Worm (Caenorhabditis elegans) whole organism, young adult: Measurements from ENCODE around the gene C16A3.6.
A peak's percentile ranks its signal among the peaks of the same experiment; 100 is the strongest.

Experiments used
- B0019.2 ChIP-seq: fragments of 200-800 bp; sonication (Bioruptor generic); conservative IDR thresholded peaks from 2 replicates; pipeline ENCODE4 v1.3.6; 2022; ENCODE audit warnings: missing genetic modification reagents, missing genetic modification characterization, missing compliant biosample characterization
- F10E7.11 ChIP-seq: sonication (generic microtip); optimal IDR thresholded peaks from 2 replicates; lab custom pipeline; 2017; ENCODE audit warnings: mild to moderate bottlenecking, missing genetic modification characterization, moderate library complexity, missing compliant biosample characterization
- F23B12.7 ChIP-seq: sonication (generic microtip); optimal IDR thresholded peaks from 2 replicates; lab custom pipeline; 2017; ENCODE audit warnings: missing genetic modification characterization, mild to moderate bottlenecking, missing compliant biosample characterization, antibody characterized with exemption, moderate library complexity; ENCODE audit not compliant: insufficient read depth
- F33H1.4 ChIP-seq: fragments of 200-800 bp; sonication (Bioruptor generic); IDR thresholded peaks from 2 replicates; pipeline ENCODE4 v1.3.6; 2022; ENCODE audit warnings: missing genetic modification reagents, missing genetic modification characterization, missing compliant biosample characterization
- F39B2.1 ChIP-seq: fragments of 200-800 bp; sonication (Bioruptor generic); IDR thresholded peaks from 2 replicates; pipeline ENCODE4 v1.3.6; 2022; ENCODE audit warnings: missing genetic modification reagents, missing genetic modification characterization, missing compliant biosample characterization
- F49E8.2 ChIP-seq: sonication (generic microtip); optimal IDR thresholded peaks from 3 replicates; lab custom pipeline; 2017; ENCODE audit warnings: missing genetic modification characterization, mild to moderate bottlenecking, missing compliant biosample characterization, antibody characterized with exemption, moderate library complexity; ENCODE audit not compliant: insufficient read depth
- Y79H2A.3 ChIP-seq: fragments of 200-800 bp; sonication (Bioruptor generic); conservative IDR thresholded peaks from 2 replicates; pipeline ENCODE4 v1.3.6; 2022; ENCODE audit warnings: missing genetic modification reagents, missing genetic modification characterization, missing compliant biosample characterization
- ama-1 ChIP-seq, 3 experiments: fragments of 150-350 bp in 1 of 3; sonication (generic microtip) in 2 of 3; optimal IDR thresholded peaks; 2 replicates each; lab custom pipeline; 2014 to 2018; ENCODE audit warnings: missing biosample characterization in 2 of 3, missing genetic modification characterization in 2 of 3, missing genetic modification reagents in 2 of 3
- atf-7 ChIP-seq: sonication (generic microtip); optimal IDR thresholded peaks from 2 replicates; lab custom pipeline; 2017; ENCODE audit warnings: mild to moderate bottlenecking, missing genetic modification characterization, missing compliant biosample characterization
- attf-3 ChIP-seq: fragments of 200-800 bp; sonication (Bioruptor generic); conservative IDR thresholded peaks from 2 replicates; pipeline ENCODE4 v1.3.6; 2022; ENCODE audit warnings: missing genetic modification reagents, missing genetic modification characterization, missing compliant biosample characterization
- ceh-100 ChIP-seq: fragments of 200-800 bp; sonication (Bioruptor generic); IDR thresholded peaks from 2 replicates; pipeline ENCODE4 v1.3.6; 2022; ENCODE audit warnings: missing genetic modification reagents, missing genetic modification characterization, missing compliant biosample characterization
- ceh-27 ChIP-seq: fragments of 200-800 bp; sonication (Bioruptor generic); optimal IDR thresholded peaks from 2 replicates; lab custom pipeline; 2018; ENCODE audit warnings: mild to moderate bottlenecking, missing genetic modification characterization, moderate library complexity, missing compliant biosample characterization
- ceh-40 ChIP-seq: fragments of 200-800 bp; sonication (Bioruptor generic); IDR thresholded peaks from 2 replicates; pipeline ENCODE4 v1.3.6; 2022; ENCODE audit warnings: missing genetic modification characterization, missing compliant biosample characterization
- dox-1 ChIP-seq: fragments of 200-800 bp; sonication (Bioruptor generic); IDR thresholded peaks from 2 replicates; pipeline ENCODE4 v1.3.6; 2022; ENCODE audit warnings: missing genetic modification reagents, missing genetic modification characterization, missing compliant biosample characterization
- dpff-1 ChIP-seq: sonication (generic microtip); optimal IDR thresholded peaks from 2 replicates; lab custom pipeline; 2017; ENCODE audit warnings: mild to moderate bottlenecking, missing genetic modification characterization, missing compliant biosample characterization
- dpl-1 ChIP-seq: fragments of 150-350 bp; optimal IDR thresholded peaks from 2 replicates; lab custom pipeline; 2014; ENCODE audit warnings: missing biosample characterization, missing genetic modification reagents, missing genetic modification characterization
- ekl-4 ChIP-seq: fragments of 200-800 bp; sonication (Bioruptor generic); IDR thresholded peaks from 2 replicates; pipeline ENCODE4 v1.3.6; 2022; ENCODE audit warnings: missing genetic modification reagents, missing genetic modification characterization, missing compliant biosample characterization
- ets-4 ChIP-seq: fragments of 200-800 bp; sonication (Bioruptor generic); optimal IDR thresholded peaks from 2 replicates; lab custom pipeline; 2018; ENCODE audit warnings: mild to moderate bottlenecking, missing genetic modification characterization, missing compliant biosample characterization
- fkh-3 ChIP-seq: sonication (generic microtip); optimal IDR thresholded peaks from 2 replicates; lab custom pipeline; 2016; ENCODE audit warnings: mild to moderate bottlenecking, missing genetic modification characterization, missing compliant biosample characterization
- gei-17 ChIP-seq: fragments of 200-800 bp; sonication (Bioruptor generic); optimal IDR thresholded peaks from 2 replicates; lab custom pipeline; 2018; ENCODE audit warnings: mild to moderate bottlenecking, missing genetic modification characterization, missing compliant biosample characterization
- him-1 ChIP-seq: sonication (generic microtip); optimal IDR thresholded peaks from 2 replicates; lab custom pipeline; 2016; ENCODE audit warnings: missing genotype, missing genetic modification reagents, missing genetic modification characterization, missing compliant biosample characterization
- hlh-12 ChIP-seq: sonication (generic microtip); optimal IDR thresholded peaks from 2 replicates; lab custom pipeline; 2016; ENCODE audit warnings: missing genetic modification characterization, missing compliant biosample characterization
- hlh-26 ChIP-seq: fragments of 200-800 bp; sonication (Bioruptor generic); conservative IDR thresholded peaks from 2 replicates; pipeline ENCODE4 v1.3.6; 2022; ENCODE audit warnings: missing genetic modification reagents, missing genetic modification characterization, missing compliant biosample characterization
- hmg-20 ChIP-seq: fragments of 200-800 bp; sonication (Bioruptor generic); IDR thresholded peaks from 2 replicates; pipeline ENCODE4 v1.3.6; 2022; ENCODE audit warnings: missing genetic modification reagents, missing genetic modification characterization, missing compliant biosample characterization
- hrde-1 ChIP-seq: sonication (generic microtip); optimal IDR thresholded peaks from 2 replicates; lab custom pipeline; 2016; ENCODE audit warnings: missing genetic modification characterization, mild to moderate bottlenecking, missing compliant biosample characterization, moderate library complexity, missing genotype, missing genetic modification reagents, borderline replicate concordance
- lsl-1 ChIP-seq: fragments of 200-800 bp; sonication (Bioruptor generic); optimal IDR thresholded peaks from 2 replicates; lab custom pipeline; 2018; ENCODE audit warnings: mild to moderate bottlenecking, missing genetic modification characterization, moderate library complexity, missing compliant biosample characterization
- lsy-27 ChIP-seq: sonication (generic microtip); optimal IDR thresholded peaks from 2 replicates; lab custom pipeline; 2017; ENCODE audit warnings: missing genetic modification characterization, mild to moderate bottlenecking, missing compliant biosample characterization, antibody characterized with exemption, missing genotype, borderline replicate concordance; ENCODE audit not compliant: insufficient read depth
- madf-3 ChIP-seq: fragments of 200-800 bp; sonication (Bioruptor generic); IDR thresholded peaks from 2 replicates; pipeline ENCODE4 v1.3.6; 2022; ENCODE audit warnings: missing genetic modification reagents, missing genetic modification characterization, missing compliant biosample characterization
- nfyb-1 ChIP-seq: fragments of 200-800 bp; sonication (Bioruptor generic); IDR thresholded peaks from 2 replicates; pipeline ENCODE4 v1.3.6; 2022; ENCODE audit warnings: missing genetic modification reagents, missing genetic modification characterization, missing compliant biosample characterization
- nhr-179 ChIP-seq: sonication (generic microtip); optimal IDR thresholded peaks from 2 replicates; lab custom pipeline; 2016; ENCODE audit warnings: mild to moderate bottlenecking, missing genetic modification characterization, missing compliant biosample characterization
- nhr-80 ChIP-seq: sonication (generic microtip); optimal IDR thresholded peaks from 2 replicates; lab custom pipeline; 2016; ENCODE audit warnings: missing genetic modification characterization, missing compliant biosample characterization
- rec-8 ChIP-seq, 2 experiments: sonication (generic microtip); optimal IDR thresholded peaks; 2 replicates each; lab custom pipeline; 2016; ENCODE audit warnings: mild to moderate bottlenecking in 2 of 2, missing genetic modification characterization in 2 of 2, missing genetic modification reagents in 2 of 2, missing genotype in 2 of 2, missing biosample characterization in 1 of 2, missing compliant biosample characterization in 1 of 2, moderate library complexity in 1 of 2
- sdz-38 ChIP-seq: sonication (generic microtip); optimal IDR thresholded peaks from 2 replicates; lab custom pipeline; 2016; ENCODE audit warnings: missing genotype, missing genetic modification characterization, missing compliant biosample characterization
- snpc-1.1 ChIP-seq: sonication (generic microtip); optimal IDR thresholded peaks from 2 replicates; lab custom pipeline; 2017; ENCODE audit warnings: missing genetic modification characterization, mild to moderate bottlenecking, missing compliant biosample characterization, antibody characterized with exemption, moderate library complexity, missing genotype, missing genetic modification reagents; ENCODE audit not compliant: insufficient read depth
- snpc-3.4 ChIP-seq: sonication (generic microtip); optimal IDR thresholded peaks from 2 replicates; lab custom pipeline; 2017; ENCODE audit warnings: missing genetic modification characterization, mild to moderate bottlenecking, missing compliant biosample characterization, antibody characterized with exemption, moderate library complexity, missing genotype, missing genetic modification reagents
- tbx-9 ChIP-seq: sonication (generic microtip); optimal IDR thresholded peaks from 2 replicates; lab custom pipeline; 2016; ENCODE audit warnings: borderline replicate concordance, missing genetic modification characterization, inconsistent platforms, missing compliant biosample characterization
- xnd-1 ChIP-seq: sonication (generic microtip); optimal IDR thresholded peaks from 2 replicates; lab custom pipeline; 2016; ENCODE audit warnings: missing genotype, missing genetic modification reagents, missing genetic modification characterization, missing compliant biosample characterization
- ztf-18 ChIP-seq: sonication (generic microtip); optimal IDR thresholded peaks from 2 replicates; lab custom pipeline; 2016; ENCODE audit warnings: missing genotype, mild to moderate bottlenecking, missing genetic modification characterization, missing compliant biosample characterization
- ztf-26 ChIP-seq: sonication (generic microtip); optimal IDR thresholded peaks from 2 replicates; lab custom pipeline; 2017; ENCODE audit warnings: missing genetic modification characterization, missing compliant biosample characterization
- ztf-28 ChIP-seq: fragments of 200-800 bp; sonication (Bioruptor generic); IDR thresholded peaks from 2 replicates; pipeline ENCODE4 v1.3.6; 2022; ENCODE audit warnings: missing genetic modification reagents, missing genetic modification characterization, missing compliant biosample characterization

Gene C16A3.6

ce11 chrIII:6382987-6383602 is 4.1 kb downstream of the C16A3.6 start, which contains the start of gene let-716 (continued):
- TF ChIP-seq snpc-1.1 (tag; lab: Kevin White, UChicago) (no peak), ztf-18 (tag; lab: Kevin White, UChicago) (peak; percentile 1), ama-1 (optimal IDR thresholded peaks at IDR 0.05; lab: Kevin White, UChicago) (no peak), ama-1 (GFP tag; optimal IDR thresholded peaks at IDR 0.05; lab: Kevin White, UChicago) (peak in 1 of 2 experiments; percentile 2), ztf-26 (tag; lab: Kevin White, UChicago) (no peak), atf-7 (no peak), B0019.2 (no peak), dpl-1 (GFP tag; lab: Kevin White, UChicago) (no peak), him-1 (tag; lab: Kevin White, UChicago) (peak; percentile 42), F39B2.1 (GFP tag; lab: Robert Waterston, UW) (no peak), hmg-20 (GFP tag; lab: Robert Waterston, UW) (no peak), rec-8 (tag; optimal IDR thresholded peaks at IDR 0.05; lab: Kevin White, UChicago) (no peak), lsl-1 (GFP tag; lab: Kevin White, UChicago) (peak; percentile 87), ets-4 (no peak), F10E7.11 (tag; lab: Kevin White, UChicago) (no peak), hlh-26 (GFP tag; lab: Robert Waterston, UW) (no peak), nhr-179 (tag; lab: Kevin White, UChicago) (no peak), ceh-100 (GFP tag; lab: Robert Waterston, UW) (no peak), fkh-3 (tag; lab: Kevin White, UChicago) (no peak), lsy-27 (tag; lab: Kevin White, UChicago) (no peak), hlh-12 (tag; lab: Kevin White, UChicago) (no peak), sdz-38 (tag; lab: Kevin White, UChicago) (no peak), attf-3 (GFP tag; lab: Robert Waterston, UW) (no peak), dpff-1 (tag; lab: Kevin White, UChicago) (no peak), ekl-4 (GFP tag; lab: Robert Waterston, UW) (no peak), snpc-3.4 (tag; lab: Kevin White, UChicago) (no peak), F49E8.2 (tag; lab: Kevin White, UChicago) (peak; percentile 59), F33H1.4 (GFP tag; lab: Robert Waterston, UW) (peak; percentile 64), hrde-1 (tag; lab: Kevin White, UChicago) (no peak), madf-3 (GFP tag; lab: Robert Waterston, UW) (no peak), nfyb-1 (no peak), nhr-80 (tag; lab: Kevin White, UChicago) (no peak), tbx-9 (no peak), dox-1 (GFP tag; lab: Robert Waterston, UW) (no peak), gei-17 (no peak), F23B12.7 (peak; percentile 20), ztf-28 (no peak), Y79H2A.3 (GFP tag; lab: Robert Waterston, UW) (no peak), ceh-27 (GFP tag; lab: Kevin White, UChicago) (no peak), xnd-1 (tag; lab: Kevin White, UChicago) (peak; percentile 14), ceh-40 (GFP tag; lab: Robert Waterston, UW) (no peak)
